Worm (Caenorhabditis elegans): ENCODE measurements around the gene nhr-93.

- TF ChIP-seq C38D4.7 (GFP tag; optimal IDR thresholded peaks at IDR 0.05) (no peak), pqm-1 (tag; optimal IDR thresholded peaks at IDR 0.05) (no peak), hlh-15 (tag; optimal IDR thresholded peaks at IDR 0.05) (no peak), nhr-11 (tag; optimal IDR thresholded peaks at IDR 0.05) (no peak), lim-6 (tag; optimal IDR thresholded peaks at IDR 0.05) (no peak), ama-1 (optimal IDR thresholded peaks at IDR 0.05) (no peak), ttx-3 (tag; optimal IDR thresholded peaks at IDR 0.05) (no peak), ref-2 (tag; optimal IDR thresholded peaks at IDR 0.05) (no peak), unc-86 (tag; optimal IDR thresholded peaks at IDR 0.05) (no peak), pha-4 (tag; optimal IDR thresholded peaks at IDR 0.05) (no peak), ceh-22 (tag; optimal IDR thresholded peaks at IDR 0.05) (no peak), hlh-30 (tag; optimal IDR thresholded peaks at IDR 0.05; ENCODE audit: insufficient read depth) (no peak)
Measured at ce11 chrV:3548798-3549197, 10.6 kb upstream of the nhr-93 start, which contains the start of gene srw-130.
